Worm (Caenorhabditis elegans): ENCODE results near the gene ugt-30.

DNA sequence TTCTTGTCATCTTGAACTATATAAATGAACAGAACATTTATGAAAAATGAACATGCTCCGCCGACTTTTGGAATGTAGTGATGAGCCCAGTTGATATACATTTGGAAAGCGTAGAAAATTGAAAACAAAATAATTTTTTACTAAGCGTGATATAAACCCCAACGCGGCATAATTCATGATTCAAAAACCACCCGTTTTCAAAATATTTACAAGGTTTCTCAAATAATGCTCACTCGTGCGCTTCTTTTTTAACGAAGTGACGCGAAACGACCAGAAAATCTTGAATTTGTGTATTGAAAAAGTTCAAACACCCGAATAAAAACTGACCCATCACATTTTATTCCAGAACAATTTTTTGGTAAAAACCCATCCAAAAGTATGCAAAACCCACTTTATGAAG is 2.4 kb upstream of the ugt-30 start, which contains the start of gene srj-27:
- no peak for TF ChIP-seq skn-1 (tag; optimal IDR thresholded peaks at IDR 0.05)
- no peak for TF ChIP-seq sea-2 (GFP tag; optimal IDR thresholded peaks at IDR 0.05)
- TF ChIP-seq unc-62 (GFP tag; optimal IDR thresholded peaks at IDR 0.05), result no peak
- no peak for TF ChIP-seq unc-39 (tag; optimal IDR thresholded peaks at IDR 0.05)
- no peak for TF ChIP-seq jun-1 (tag; optimal IDR thresholded peaks at IDR 0.05)
- no peak for TF ChIP-seq ceh-9 (tag; optimal IDR thresholded peaks at IDR 0.05)
- no peak for TF ChIP-seq nhr-67 (tag; optimal IDR thresholded peaks at IDR 0.05)
- TF ChIP-seq pha-4 (tag; optimal IDR thresholded peaks at IDR 0.05), result no peak
- TF ChIP-seq fos-1 (tag; optimal IDR thresholded peaks at IDR 0.05), result no peak
- TF ChIP-seq R02D3.7 (tag; optimal IDR thresholded peaks at IDR 0.05), result no peak
- no peak for TF ChIP-seq nhr-12 (tag; optimal IDR thresholded peaks at IDR 0.05)
- TF ChIP-seq nhr-28 (tag; optimal IDR thresholded peaks at IDR 0.05), result no peak
- no peak for TF ChIP-seq hmg-11 (tag; optimal IDR thresholded peaks at IDR 0.05)

Measured in whole organism, L3 larva.